Fruit fly (Drosophila melanogaster) whole organism, prepupa: ENCODE results near the gene HLH3B.
A peak's percentile ranks its signal among the peaks of the same experiment; 100 is the strongest.

ENCODE experiments used
- Blimp-1 ChIP-seq: fragments of 200-800 bp; sonication (Bioruptor generic); optimal IDR thresholded peaks from 3 replicates; lab custom pipeline; 2017; ENCODE audit warnings: missing biosample characterization, missing genetic modification characterization, mild to moderate bottlenecking, moderate library complexity, missing genetic modification reagents
- CG10631 ChIP-seq: fragments of 200-800 bp; sonication (Bioruptor generic); optimal IDR thresholded peaks from 2 replicates; lab custom pipeline; 2016; ENCODE audit warnings: missing biosample characterization, missing genetic modification characterization
- CG10669 ChIP-seq: fragments of 200-800 bp; sonication (Bioruptor generic); optimal IDR thresholded peaks from 3 replicates; lab custom pipeline; 2018; ENCODE audit warnings: missing biosample characterization, mild to moderate bottlenecking, missing genetic modification characterization, moderate library complexity
- CG11294 ChIP-seq: fragments of 200-800 bp; sonication (Bioruptor generic); IDR thresholded peaks from 2 replicates; pipeline ENCODE4 v1.3.6; 2022; ENCODE audit warnings: missing biosample characterization, missing genetic modification characterization
- CG11762 ChIP-seq: fragments of 200-800 bp; sonication (Bioruptor generic); optimal IDR thresholded peaks from 3 replicates; lab custom pipeline; 2016; ENCODE audit warnings: missing biosample characterization, missing genetic modification characterization; ENCODE audit not compliant: insufficient read depth
- CG15336 ChIP-seq: fragments of 200-800 bp; sonication (Bioruptor generic); IDR thresholded peaks from 2 replicates; pipeline ENCODE4 v1.3.6; 2022; ENCODE audit warnings: missing biosample characterization, missing genetic modification characterization
- CG1621 ChIP-seq: fragments of 200-800 bp; sonication (Bioruptor generic); optimal IDR thresholded peaks from 3 replicates; lab custom pipeline; 2018; ENCODE audit warnings: missing biosample characterization, mild to moderate bottlenecking, missing genetic modification characterization
- CG16779 ChIP-seq: fragments of 200-800 bp; sonication (Bioruptor generic); optimal IDR thresholded peaks from 3 replicates; lab custom pipeline; 2017; ENCODE audit warnings: missing biosample characterization, mild to moderate bottlenecking, missing genetic modification characterization
- CG32006 ChIP-seq: fragments of 200-800 bp; sonication (Bioruptor generic); optimal IDR thresholded peaks from 3 replicates; lab custom pipeline; 2017; ENCODE audit warnings: missing biosample characterization, mild to moderate bottlenecking, missing genetic modification characterization
- CG34406 ChIP-seq: fragments of 200-800 bp; sonication (Bioruptor generic); optimal IDR thresholded peaks from 3 replicates; lab custom pipeline; 2016; ENCODE audit warnings: missing biosample characterization, missing genetic modification characterization
- CG3919 ChIP-seq: fragments of 200-800 bp; sonication (Bioruptor generic); optimal IDR thresholded peaks from 3 replicates; lab custom pipeline; 2016; ENCODE audit warnings: missing biosample characterization, missing genetic modification characterization
- CG6276 ChIP-seq: fragments of 200-800 bp; sonication (Bioruptor generic); optimal IDR thresholded peaks from 2 replicates; lab custom pipeline; 2017; ENCODE audit warnings: missing biosample characterization, mild to moderate bottlenecking, missing genetic modification characterization
- CG6792 ChIP-seq: fragments of 200-800 bp; sonication (Bioruptor generic); optimal IDR thresholded peaks from 3 replicates; lab custom pipeline; 2016; ENCODE audit warnings: missing biosample characterization, missing genetic modification characterization
- CG6808 ChIP-seq: fragments of 200-800 bp; sonication (Bioruptor generic); optimal IDR thresholded peaks from 3 replicates; lab custom pipeline; 2017; ENCODE audit warnings: missing biosample characterization, missing genetic modification characterization, mild to moderate bottlenecking, moderate library complexity, missing genetic modification reagents
- CG6854 ChIP-seq: fragments of 200-800 bp; sonication (Bioruptor generic); optimal IDR thresholded peaks from 2 replicates; lab custom pipeline; 2017; ENCODE audit warnings: missing biosample characterization, mild to moderate bottlenecking, missing genetic modification characterization
- CG7368 ChIP-seq: fragments of 200-800 bp; sonication (Bioruptor generic); optimal IDR thresholded peaks from 3 replicates; lab custom pipeline; 2016; ENCODE audit warnings: missing biosample characterization, missing genetic modification characterization
- CG8119 ChIP-seq: fragments of 200-800 bp; sonication (Bioruptor generic); IDR thresholded peaks from 3 replicates; pipeline ENCODE4 v1.3.6; 2022; ENCODE audit warnings: missing biosample characterization, missing genetic modification characterization
- CG8319 ChIP-seq: fragments of 200-800 bp; sonication (Bioruptor generic); optimal IDR thresholded peaks from 3 replicates; lab custom pipeline; 2016; ENCODE audit warnings: missing biosample characterization, missing genetic modification characterization
- CG8632 ChIP-seq: fragments of 200-800 bp; sonication (Bioruptor generic); optimal IDR thresholded peaks from 3 replicates; lab custom pipeline; 2016; ENCODE audit warnings: missing biosample characterization, missing genetic modification characterization
- Eip78C ChIP-seq: fragments of 200-800 bp; sonication (Bioruptor generic); peaks from one replicate; lab custom pipeline; 2016; ENCODE audit warnings: missing biosample characterization, missing genetic modification characterization
- Ets21C ChIP-seq: fragments of 200-800 bp; sonication (Bioruptor generic); optimal IDR thresholded peaks from 3 replicates; lab custom pipeline; 2016; ENCODE audit warnings: missing biosample characterization, missing genetic modification characterization
- Gug ChIP-seq: fragments of 200-800 bp; sonication (Bioruptor generic); IDR thresholded peaks from 2 replicates; pipeline ENCODE4 v1.3.6; 2022; ENCODE audit warnings: missing biosample characterization, missing genetic modification characterization
- Hr39 ChIP-seq: fragments of 200-800 bp; sonication (Bioruptor generic); optimal IDR thresholded peaks from 2 replicates; lab custom pipeline; 2016; ENCODE audit warnings: missing biosample characterization, missing genetic modification characterization
- Lpt ChIP-seq: fragments of 200-800 bp; sonication (Bioruptor generic); optimal IDR thresholded peaks from 3 replicates; lab custom pipeline; 2016; ENCODE audit warnings: missing biosample characterization, missing genetic modification characterization
- Met ChIP-seq: fragments of 200-800 bp; sonication (Bioruptor generic); optimal IDR thresholded peaks from 3 replicates; lab custom pipeline; 2016; ENCODE audit warnings: missing biosample characterization, missing genetic modification characterization
- OdsH ChIP-seq: fragments of 200-800 bp; sonication (Bioruptor generic); optimal IDR thresholded peaks from 3 replicates; lab custom pipeline; 2016; ENCODE audit warnings: missing biosample characterization, missing genetic modification characterization
- Smox ChIP-seq: fragments of 200-800 bp; sonication (Bioruptor generic); optimal IDR thresholded peaks from 3 replicates; lab custom pipeline; 2016; ENCODE audit warnings: missing biosample characterization, missing genetic modification characterization
- Sox14 ChIP-seq: fragments of 200-800 bp; sonication (Bioruptor generic); optimal IDR thresholded peaks from 3 replicates; lab custom pipeline; 2016; ENCODE audit warnings: missing biosample characterization, missing genetic modification characterization
- acj6 ChIP-seq: fragments of 200-800 bp; sonication (Bioruptor generic); optimal IDR thresholded peaks from 3 replicates; lab custom pipeline; 2016; ENCODE audit warnings: missing biosample characterization, missing genetic modification characterization
- dac ChIP-seq: fragments of 200-800 bp; sonication (Bioruptor generic); optimal IDR thresholded peaks from 2 replicates; lab custom pipeline; 2017; ENCODE audit warnings: missing biosample characterization, mild to moderate bottlenecking, missing genetic modification characterization
- eg ChIP-seq: fragments of 200-800 bp; sonication (Bioruptor generic); IDR thresholded peaks from 3 replicates; pipeline ENCODE4 v1.3.6; 2022; ENCODE audit warnings: missing biosample characterization, missing genetic modification characterization
- esn ChIP-seq: fragments of 200-800 bp; sonication (Bioruptor generic); optimal IDR thresholded peaks from 2 replicates; lab custom pipeline; 2016; ENCODE audit warnings: missing biosample characterization, mild to moderate bottlenecking, missing genetic modification characterization, moderate library complexity
- fd59A ChIP-seq: fragments of 200-800 bp; sonication (Bioruptor generic); optimal IDR thresholded peaks from 2 replicates; lab custom pipeline; 2017; ENCODE audit warnings: missing biosample characterization, mild to moderate bottlenecking, missing genetic modification characterization, missing genetic modification reagents
- fkh ChIP-seq: fragments of 200-800 bp; sonication (Bioruptor generic); optimal IDR thresholded peaks from 3 replicates; lab custom pipeline; 2017; ENCODE audit warnings: missing biosample characterization, mild to moderate bottlenecking, missing genetic modification characterization, moderate library complexity
- lz ChIP-seq: fragments of 200-800 bp; sonication (Bioruptor generic); optimal IDR thresholded peaks from 3 replicates; lab custom pipeline; 2016; ENCODE audit warnings: missing biosample characterization, missing genetic modification characterization
- net ChIP-seq: fragments of 200-800 bp; sonication (Bioruptor generic); optimal IDR thresholded peaks from 3 replicates; lab custom pipeline; 2016; ENCODE audit warnings: missing biosample characterization, missing genetic modification characterization
- ss ChIP-seq, 2 experiments: fragments of 200-800 bp; sonication (Bioruptor generic); optimal IDR thresholded peaks; 2 replicates in 1 of 2; 3 replicates in 1 of 2; lab custom pipeline; 2017 to 2018; ENCODE audit warnings: mild to moderate bottlenecking in 2 of 2, missing biosample characterization in 2 of 2, missing genetic modification characterization in 2 of 2, moderate library complexity in 1 of 2
- svp ChIP-seq: fragments of 200-800 bp; sonication (Bioruptor generic); peaks from one replicate; lab custom pipeline; 2016; ENCODE audit warnings: missing biosample characterization, missing genetic modification characterization
- topi ChIP-seq: fragments of 200-800 bp; sonication (Bioruptor generic); optimal IDR thresholded peaks from 3 replicates; lab custom pipeline; 2016; ENCODE audit warnings: missing biosample characterization, missing genetic modification characterization
- vri ChIP-seq: fragments of 200-800 bp; sonication (Bioruptor generic); optimal IDR thresholded peaks from 3 replicates; lab custom pipeline; 2016; ENCODE audit warnings: missing biosample characterization, mild to moderate bottlenecking, missing genetic modification characterization

HLH3B gene

dm6 chrX:2658258-2658853 is 23.2 kb downstream of the HLH3B start (continued):
- TF ChIP-seq fd59A (GFP tag; lab: Kevin White, UChicago) (no peak), esn (GFP tag; lab: Kevin White, UChicago) (peak; percentile 8), Eip78C (GFP tag; lab: Kevin White, UChicago) (peak; percentile 68), topi (GFP tag; lab: Kevin White, UChicago) (peak; percentile 11), CG6854 (peak; percentile 39), Gug (GFP tag; lab: Robert Waterston, UW) (no peak), CG1621 (tag; lab: Kevin White, UChicago) (peak; percentile 16), CG15336 (GFP tag; lab: Robert Waterston, UW) (peak; percentile 42; the same call in 1 of the 2 replicates), acj6 (GFP tag; lab: Kevin White, UChicago) (no peak), CG10631 (GFP tag; lab: Kevin White, UChicago) (no peak), Lpt (GFP tag; lab: Kevin White, UChicago) (no peak), CG6808 (GFP tag; lab: Kevin White, UChicago) (peak; percentile 49), fkh (GFP tag; lab: Kevin White, UChicago) (peak; percentile 39), Met (peak; percentile 43), CG11294 (no peak), CG3919 (GFP tag; lab: Kevin White, UChicago) (peak; percentile 28), ss (GFP tag; optimal IDR thresholded peaks at IDR 0.05; lab: Kevin White, UChicago) (peak; percentile 42 to 72), Ets21C (no peak), OdsH (GFP tag; lab: Kevin White, UChicago) (no peak), CG8319 (GFP tag; lab: Kevin White, UChicago) (no peak), eg (GFP tag; lab: Robert Waterston, UW) (peak; percentile 43; the same call in 1 of the 3 replicates), CG32006 (GFP tag; lab: Kevin White, UChicago) (no peak), CG8632 (no peak), CG16779 (tag; lab: Kevin White, UChicago) (peak; percentile 17), lz (GFP tag; lab: Kevin White, UChicago) (no peak), Smox (GFP tag; lab: Kevin White, UChicago) (no peak), Blimp-1 (peak; percentile 58), dac (no peak), Hr39 (GFP tag; lab: Kevin White, UChicago) (no peak), CG6792 (GFP tag; lab: Kevin White, UChicago) (no peak), CG10669 (GFP tag; lab: Kevin White, UChicago) (no peak), CG8119 (0 out of 3 replicates have a peak, but pooled peaks have one; percentile 34), CG6276 (peak; percentile 62), Sox14 (GFP tag; lab: Kevin White, UChicago) (peak; percentile 78), CG7368 (no peak)

DNA sequence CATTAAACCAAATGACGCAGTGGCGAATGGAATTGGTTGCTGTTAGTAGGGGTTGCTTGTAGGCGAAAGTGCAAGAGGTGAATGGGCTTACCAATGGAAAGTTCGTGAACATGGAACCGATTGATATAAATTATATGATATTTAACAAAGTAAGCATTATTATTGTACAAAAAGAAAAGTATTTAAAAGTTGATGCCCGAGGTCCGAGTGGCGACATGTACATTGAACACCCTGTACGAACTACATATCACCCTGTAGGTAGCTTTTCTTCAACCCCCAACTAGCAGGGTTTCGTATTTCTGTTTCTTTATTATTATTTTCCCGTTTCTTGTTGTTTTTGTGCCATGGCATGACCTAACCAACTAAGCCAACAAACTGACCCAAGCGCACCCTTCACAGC is 24.3 kb downstream of the HLH3B start:
- TF ChIP-seq Sox14 (GFP tag; lab: Kevin White, UChicago) (no peak), CG6854 (no peak), CG16779 (tag; lab: Kevin White, UChicago) (no peak), CG6808 (GFP tag; lab: Kevin White, UChicago) (no peak), Eip78C (GFP tag; lab: Kevin White, UChicago) (peak; percentile 17), vri (GFP tag; lab: Kevin White, UChicago) (no peak), CG11762 (no peak), dac (no peak), svp (peak; percentile 49), net (GFP tag; lab: Kevin White, UChicago) (no peak), CG34406 (GFP tag; lab: Kevin White, UChicago) (no peak), ss (GFP tag; optimal IDR thresholded peaks at IDR 0.05; lab: Kevin White, UChicago) (peak in 1 of 2 experiments; percentile 18), fd59A (GFP tag; lab: Kevin White, UChicago) (no peak)
